Worm (Caenorhabditis elegans) whole organism, mixed stage, embryonic: Measurements from ENCODE around the gene chil-23.
A peak's percentile ranks its signal among the peaks of the same experiment; 100 is the strongest.

Source experiments
- bed-3 ChIP-seq: fragments of 200-800 bp; sonication (Bioruptor generic); optimal IDR thresholded peaks from 3 replicates; lab custom pipeline; 2018; ENCODE audit warnings: mild to moderate bottlenecking, missing genetic modification characterization, moderate library complexity, missing compliant biosample characterization
- blmp-1 ChIP-seq: fragments of 150-350 bp; optimal IDR thresholded peaks from 2 replicates; lab custom pipeline; 2014; ENCODE audit warnings: missing biosample characterization, missing genetic modification characterization
- ceh-39 ChIP-seq: fragments of 150-350 bp; optimal IDR thresholded peaks from 2 replicates; lab custom pipeline; 2014; ENCODE audit warnings: missing biosample characterization, missing genetic modification characterization
- ceh-43 ChIP-seq: fragments of 200-800 bp; sonication (Bioruptor generic); optimal IDR thresholded peaks from 2 replicates; lab custom pipeline; 2018; ENCODE audit warnings: mild to moderate bottlenecking, missing genetic modification characterization, moderate library complexity, missing compliant biosample characterization
- ceh-83 ChIP-seq: fragments of 200-800 bp; sonication (Bioruptor generic); optimal IDR thresholded peaks from 2 replicates; lab custom pipeline; 2018; ENCODE audit warnings: mild to moderate bottlenecking, missing genetic modification characterization, missing compliant biosample characterization
- ces-1 ChIP-seq: fragments of 150-350 bp; optimal IDR thresholded peaks from 2 replicates; lab custom pipeline; 2014; ENCODE audit warnings: missing biosample characterization, missing genetic modification reagents, missing genetic modification characterization
- cnd-1 ChIP-seq: fragments of 200-800 bp; sonication (Bioruptor generic); optimal IDR thresholded peaks from 2 replicates; lab custom pipeline; 2018; ENCODE audit warnings: mild to moderate bottlenecking, missing genetic modification characterization, missing compliant biosample characterization
- drap-1 ChIP-seq: fragments of 200-800 bp; sonication (Bioruptor generic); optimal IDR thresholded peaks from 3 replicates; lab custom pipeline; 2018; ENCODE audit warnings: mild to moderate bottlenecking, missing genetic modification characterization, missing compliant biosample characterization
- elt-3 ChIP-seq: fragments of 150-350 bp; optimal IDR thresholded peaks from 2 replicates; lab custom pipeline; 2014; ENCODE audit warnings: missing biosample characterization, missing genetic modification characterization
- flh-1 ChIP-seq: fragments of 200-800 bp; sonication (Bioruptor generic); optimal IDR thresholded peaks from 2 replicates; lab custom pipeline; 2018; ENCODE audit warnings: mild to moderate bottlenecking, missing genetic modification characterization, moderate library complexity, missing compliant biosample characterization
- hlh-1 ChIP-seq: fragments of 150-350 bp; optimal IDR thresholded peaks from 2 replicates; lab custom pipeline; 2014; ENCODE audit warnings: missing biosample characterization, missing genetic modification reagents, missing genetic modification characterization
- lin-13 ChIP-seq: fragments of 150-350 bp; optimal IDR thresholded peaks from 2 replicates; lab custom pipeline; 2014; ENCODE audit warnings: missing biosample characterization, missing genetic modification characterization
- lin-32 ChIP-seq: fragments of 200-800 bp; sonication (Bioruptor generic); optimal IDR thresholded peaks from 2 replicates; lab custom pipeline; 2018; ENCODE audit warnings: mild to moderate bottlenecking, missing genetic modification characterization, missing compliant biosample characterization
- lsy-2 ChIP-seq: fragments of 150-350 bp; optimal IDR thresholded peaks from 2 replicates; lab custom pipeline; 2014; ENCODE audit warnings: missing biosample characterization, missing genetic modification characterization
- mab-5 ChIP-seq: fragments of 150-350 bp; optimal IDR thresholded peaks from 2 replicates; lab custom pipeline; 2014; ENCODE audit warnings: missing biosample characterization, missing genetic modification characterization
- mep-1 ChIP-seq: fragments of 150-350 bp; optimal IDR thresholded peaks from 2 replicates; lab custom pipeline; 2017; ENCODE audit warnings: missing biosample characterization, missing genetic modification reagents, missing genetic modification characterization, inconsistent platforms
- mls-2 ChIP-seq: sonication (generic microtip); optimal IDR thresholded peaks from 2 replicates; lab custom pipeline; 2016; ENCODE audit warnings: mild to moderate bottlenecking, missing genetic modification characterization, moderate library complexity, missing compliant biosample characterization
- nhr-12 ChIP-seq: fragments of 150-350 bp; optimal IDR thresholded peaks from 2 replicates; lab custom pipeline; 2014; ENCODE audit warnings: missing biosample characterization, missing genetic modification characterization
- nhr-2 ChIP-seq: fragments of 150-350 bp; optimal IDR thresholded peaks from 2 replicates; lab custom pipeline; 2014; ENCODE audit warnings: missing biosample characterization, missing genetic modification characterization
- nhr-237 ChIP-seq: fragments of 150-350 bp; optimal IDR thresholded peaks from 2 replicates; lab custom pipeline; 2014; ENCODE audit warnings: missing biosample characterization, missing genetic modification characterization
- nhr-28 ChIP-seq: fragments of 150-350 bp; optimal IDR thresholded peaks from 2 replicates; lab custom pipeline; 2014; ENCODE audit warnings: missing biosample characterization, missing genetic modification characterization
- nhr-76 ChIP-seq: sonication (generic microtip); optimal IDR thresholded peaks from 2 replicates; lab custom pipeline; 2017; ENCODE audit warnings: missing biosample characterization, missing genetic modification characterization
- pha-4 ChIP-seq: fragments of 150-350 bp; optimal IDR thresholded peaks from 2 replicates; lab custom pipeline; 2018; ENCODE audit warnings: missing biosample characterization, missing genetic modification reagents, missing genetic modification characterization
- sem-2 ChIP-seq: fragments of 200-800 bp; sonication (Bioruptor generic); optimal IDR thresholded peaks from 2 replicates; lab custom pipeline; 2018; ENCODE audit warnings: mild to moderate bottlenecking, missing genetic modification characterization, missing compliant biosample characterization
- snpc-4 ChIP-seq: fragments of 150-350 bp; optimal IDR thresholded peaks from 2 replicates; lab custom pipeline; 2014; ENCODE audit warnings: missing biosample characterization, missing genetic modification characterization
- sptf-1 ChIP-seq: sonication (generic microtip); optimal IDR thresholded peaks from 2 replicates; lab custom pipeline; 2017; ENCODE audit warnings: mild to moderate bottlenecking, missing genetic modification characterization, moderate library complexity, missing compliant biosample characterization
- unc-120 ChIP-seq: sonication (generic microtip); optimal IDR thresholded peaks from 2 replicates; lab custom pipeline; 2017; ENCODE audit warnings: missing genetic modification characterization, missing compliant biosample characterization; ENCODE audit not compliant: poor library complexity, severe bottlenecking
- unc-62 ChIP-seq: fragments of 150-350 bp; optimal IDR thresholded peaks from 2 replicates; lab custom pipeline; 2014; ENCODE audit warnings: missing biosample characterization, missing genetic modification reagents, missing genetic modification characterization
- zip-8 ChIP-seq: fragments of 150-350 bp; optimal IDR thresholded peaks from 2 replicates; lab custom pipeline; 2014; ENCODE audit warnings: missing biosample characterization, missing genetic modification characterization
- ztf-11 ChIP-seq: fragments of 150-350 bp; optimal IDR thresholded peaks from 2 replicates; lab custom pipeline; 2014; ENCODE audit warnings: missing biosample characterization, missing genetic modification characterization

chil-23 gene

DNA sequence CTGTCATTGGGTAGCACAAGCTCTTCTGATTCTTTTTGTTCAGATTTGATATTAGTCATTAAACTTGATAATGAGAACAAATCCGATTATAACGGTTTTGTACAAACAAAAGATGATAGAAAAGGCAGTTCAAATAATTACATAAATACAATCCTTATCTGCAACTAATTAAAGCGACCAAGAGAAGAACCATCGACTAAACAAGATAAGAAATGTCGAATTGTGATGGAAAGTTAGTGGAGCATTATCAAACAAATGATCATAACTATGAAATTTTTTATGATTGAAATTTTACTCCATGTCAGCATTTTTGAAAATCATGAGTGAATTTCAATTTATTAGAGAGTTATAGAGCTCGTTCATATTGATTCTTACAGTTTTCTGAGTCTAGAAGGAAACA lies at the start of gene chil-23:
Gene chil-23 (minus strand): TSS at position 198 of the 400 bp plus-strand sequence.
- TF ChIP-seq cnd-1 (tag; lab: Kevin White, UChicago) (no peak), nhr-28 (tag; lab: Kevin White, UChicago) (no peak), lsy-2 (tag; lab: Kevin White, UChicago) (no peak), nhr-12 (tag; lab: Kevin White, UChicago) (no peak)

DNA sequence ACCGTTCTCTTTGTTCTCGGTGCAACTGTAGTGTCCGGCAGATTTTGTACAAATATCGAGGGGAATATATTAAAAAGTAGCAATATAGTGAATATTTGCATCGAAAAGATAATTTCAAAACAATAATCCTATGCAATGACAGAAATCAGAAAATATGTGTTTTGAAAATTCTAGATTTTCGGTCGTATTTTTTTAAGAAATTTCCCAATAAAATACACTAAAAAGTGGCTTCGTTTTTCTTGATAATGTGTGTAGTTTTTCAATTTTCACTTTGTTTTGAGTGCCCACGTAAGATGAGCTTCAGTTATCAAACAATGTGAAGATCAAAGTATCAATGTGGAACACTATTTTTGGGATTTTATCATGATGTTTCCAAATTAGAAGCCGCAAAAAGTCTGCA lies 48.4 kb upstream of the chil-23 start, which contains the start of gene gcy-1:
Gene gcy-1 (minus strand): TSS at position 101 of the 400 bp plus-strand sequence.
- no peak for TF ChIP-seq ceh-83
- TF ChIP-seq blmp-1 (tag; lab: Kevin White, UChicago): no peak
- TF ChIP-seq cnd-1 (tag; lab: Kevin White, UChicago): no peak
- TF ChIP-seq elt-3 (tag; lab: Kevin White, UChicago): no peak
- TF ChIP-seq sptf-1 (tag; lab: Kevin White, UChicago): no peak
- TF ChIP-seq ceh-43 (GFP tag; lab: Kevin White, UChicago): no peak
- TF ChIP-seq mab-5 (tag; lab: Kevin White, UChicago): no peak
- no peak for TF ChIP-seq unc-62 (GFP tag; lab: Kevin White, UChicago)
- TF ChIP-seq snpc-4 (tag; lab: Kevin White, UChicago): no peak
- no peak for TF ChIP-seq lin-32
- TF ChIP-seq ztf-11: no peak
- no peak for TF ChIP-seq nhr-12 (tag; lab: Kevin White, UChicago)
- TF ChIP-seq, all 35 proteins: peak for 0

- TF ChIP-seq sptf-1 (tag; lab: Kevin White, UChicago) (no peak), nhr-28 (tag; lab: Kevin White, UChicago) (no peak), zip-8 (tag; lab: Kevin White, UChicago) (no peak), flh-1 (no peak), ceh-43 (GFP tag; lab: Kevin White, UChicago) (no peak), hlh-1 (tag; lab: Kevin White, UChicago) (no peak), lin-13 (tag; lab: Kevin White, UChicago) (no peak), mls-2 (tag; lab: Kevin White, UChicago) (no peak), unc-120 (tag; lab: Kevin White, UChicago) (no peak), nhr-76 (tag; lab: Kevin White, UChicago) (no peak), nhr-2 (no peak), bed-3 (GFP tag; lab: Kevin White, UChicago) (no peak), pha-4 (no peak), cnd-1 (tag; lab: Kevin White, UChicago) (no peak), ceh-39 (no peak), mep-1 (tag; lab: Kevin White, UChicago) (no peak), ceh-83 (no peak)
Observed at ce11 chrII:9507181-9507580, 38.8 kb upstream of the chil-23 start, which contains the start of gene gcy-3. gcy-3 (minus strand) TSS chrII:9507281.

- TF ChIP-seq nhr-2 (no peak), lin-32 (no peak), flh-1 (no peak), ceh-39 (no peak), nhr-12 (tag; lab: Kevin White, UChicago) (no peak), mls-2 (tag; lab: Kevin White, UChicago) (no peak), nhr-28 (tag; lab: Kevin White, UChicago) (no peak), hlh-1 (tag; lab: Kevin White, UChicago) (no peak), cnd-1 (tag; lab: Kevin White, UChicago) (no peak), zip-8 (tag; lab: Kevin White, UChicago) (no peak), ztf-11 (no peak), elt-3 (tag; lab: Kevin White, UChicago) (no peak), unc-120 (tag; lab: Kevin White, UChicago) (no peak), drap-1 (GFP tag; lab: Kevin White, UChicago) (no peak), snpc-4 (tag; lab: Kevin White, UChicago) (no peak), sptf-1 (tag; lab: Kevin White, UChicago) (no peak), nhr-237 (no peak)
Observed at ce11 chrII:9501955-9502354, 33.5 kb upstream of the chil-23 start.

- no peak for TF ChIP-seq nhr-28 (tag; lab: Kevin White, UChicago)
Observed at ce11 chrII:9500926-9501325, 32.5 kb upstream of the chil-23 start.

- TF ChIP-seq sem-2: no peak
- TF ChIP-seq ces-1 (GFP tag; lab: Kevin White, UChicago): peak; percentile 24
Observed at ce11 chrII:9498589-9498988, 30.2 kb upstream of the chil-23 start.
